Worm (Caenorhabditis elegans): ENCODE measurements around the gene F43C9.2.

DNA sequence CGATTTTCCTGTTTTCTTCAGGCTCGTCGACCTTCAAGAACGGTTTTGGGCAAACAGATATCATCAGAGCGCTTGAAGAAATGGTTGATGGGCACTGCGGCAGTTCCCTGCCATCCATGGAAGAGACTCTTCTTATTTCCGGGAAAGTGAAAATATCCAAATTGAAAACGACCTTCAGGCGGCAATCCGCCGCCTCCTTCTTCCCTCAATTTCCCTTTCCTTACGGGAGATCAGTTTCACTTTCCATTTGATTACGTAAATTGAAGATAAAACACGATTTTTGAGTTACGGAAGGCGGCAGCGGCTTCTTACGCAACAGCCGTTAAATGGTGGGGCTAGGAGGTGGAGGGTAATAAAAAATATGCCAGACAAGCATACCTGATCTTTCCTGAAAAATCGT is 25.8 kb downstream of the F43C9.2 start:
- TF ChIP-seq elt-3 (tag; optimal IDR thresholded peaks at IDR 0.05) (no peak), zag-1 (tag; optimal IDR thresholded peaks at IDR 0.05) (no peak), nhr-11 (tag; optimal IDR thresholded peaks at IDR 0.05) (no peak)
